Worm (Caenorhabditis elegans): ENCODE measurements around the gene set-21.

- no peak for TF ChIP-seq ZK546.5 (tag; optimal IDR thresholded peaks at IDR 0.05)
- TF ChIP-seq nhr-67 (tag; optimal IDR thresholded peaks at IDR 0.05): no peak
- no peak for TF ChIP-seq elt-3 (tag; optimal IDR thresholded peaks at IDR 0.05)
- no peak for TF ChIP-seq sea-2 (GFP tag; optimal IDR thresholded peaks at IDR 0.05)
- TF ChIP-seq fkh-2 (tag; optimal IDR thresholded peaks at IDR 0.05): no peak
- no peak for TF ChIP-seq jun-1 (tag; optimal IDR thresholded peaks at IDR 0.05)
- TF ChIP-seq nhr-76 (tag; optimal IDR thresholded peaks at IDR 0.05): no peak
These were observed 6.9 kb downstream of the set-21 start for ce11 chrIV:4397586-4397985.

Data from whole organism, L3 larva.